Worm (Caenorhabditis elegans) whole organism, L4/young adult: ENCODE data around the gene spp-3.

Experiments
- W03F9.2 ChIP-seq: fragments of 150-350 bp; optimal IDR thresholded peaks from 2 replicates; lab custom pipeline; 2014; ENCODE audit warnings: missing biosample characterization, missing genetic modification characterization
- dao-5 ChIP-seq: sonication (generic microtip); optimal IDR thresholded peaks from 2 replicates; lab custom pipeline; 2016; ENCODE audit warnings: missing genotype, missing genetic modification characterization, moderate library complexity, missing compliant biosample characterization
- him-1 ChIP-seq: sonication (generic microtip); optimal IDR thresholded peaks from 2 replicates; lab custom pipeline; 2016; ENCODE audit warnings: missing genotype, missing genetic modification reagents, missing genetic modification characterization, missing compliant biosample characterization

Gene spp-3

DNA sequence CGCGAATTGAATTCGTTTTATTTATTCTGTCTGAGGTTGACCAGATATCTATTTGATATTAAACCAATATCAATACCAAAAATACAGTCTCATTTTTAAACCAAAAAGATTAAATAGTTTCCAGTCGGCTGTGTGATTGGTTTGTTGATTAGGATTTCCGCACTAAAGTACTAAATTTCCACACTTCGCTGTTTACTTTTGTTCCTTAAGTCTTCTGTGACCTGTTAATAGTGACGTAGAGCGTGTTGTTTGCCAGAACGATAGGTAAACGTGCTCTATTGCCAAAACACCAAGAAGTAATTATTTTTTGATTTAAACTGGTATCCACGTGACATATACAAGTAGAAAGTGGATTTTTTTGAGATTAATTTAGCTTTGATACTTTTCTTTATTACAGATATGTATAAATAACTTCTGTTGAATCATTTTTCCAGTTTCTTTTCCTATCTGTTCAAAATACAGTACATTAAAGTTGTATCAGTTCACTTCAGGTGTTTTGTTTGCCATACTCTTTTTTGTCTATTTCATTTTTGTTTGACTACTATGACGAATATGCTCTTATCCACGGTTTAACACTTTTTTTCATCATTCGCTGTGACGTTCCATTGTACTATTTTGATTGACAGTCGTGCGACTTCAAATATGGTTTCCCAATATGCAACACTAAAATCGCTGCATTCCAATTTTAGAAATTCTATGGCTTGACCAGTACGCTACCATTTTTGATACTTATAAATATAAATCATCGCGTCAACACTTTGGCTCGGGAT lies 24.1 kb downstream of the spp-3 start:
- TF ChIP-seq him-1 (tag; lab: Kevin White, UChicago), result no peak
- TF ChIP-seq W03F9.2 (tag; lab: Kevin White, UChicago), result no peak
- TF ChIP-seq dao-5 (tag; lab: Kevin White, UChicago), result no peak

DNA sequence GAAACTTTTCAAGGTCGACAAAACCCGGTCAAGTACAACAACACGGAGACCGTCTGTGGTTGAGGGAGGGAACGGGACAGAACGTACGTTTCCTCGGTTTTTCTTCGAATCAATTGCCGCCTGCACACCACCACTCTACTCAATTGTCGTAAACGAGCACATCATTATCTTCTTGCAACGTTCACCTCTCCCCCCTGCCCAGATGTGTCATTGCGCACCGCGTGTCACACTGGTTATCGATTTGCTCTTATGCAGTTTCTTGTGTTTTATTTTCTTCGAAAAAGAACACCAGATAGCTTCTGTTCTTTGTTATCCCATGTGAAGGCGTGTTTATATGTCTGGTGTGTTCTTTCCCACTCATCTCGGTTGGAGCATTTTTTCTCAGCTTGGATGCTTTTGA lies 25.6 kb downstream of the spp-3 start:
- TF ChIP-seq dao-5 (tag; lab: Kevin White, UChicago) (no peak), W03F9.2 (tag; lab: Kevin White, UChicago) (no peak), him-1 (tag; lab: Kevin White, UChicago) (no peak)

DNA sequence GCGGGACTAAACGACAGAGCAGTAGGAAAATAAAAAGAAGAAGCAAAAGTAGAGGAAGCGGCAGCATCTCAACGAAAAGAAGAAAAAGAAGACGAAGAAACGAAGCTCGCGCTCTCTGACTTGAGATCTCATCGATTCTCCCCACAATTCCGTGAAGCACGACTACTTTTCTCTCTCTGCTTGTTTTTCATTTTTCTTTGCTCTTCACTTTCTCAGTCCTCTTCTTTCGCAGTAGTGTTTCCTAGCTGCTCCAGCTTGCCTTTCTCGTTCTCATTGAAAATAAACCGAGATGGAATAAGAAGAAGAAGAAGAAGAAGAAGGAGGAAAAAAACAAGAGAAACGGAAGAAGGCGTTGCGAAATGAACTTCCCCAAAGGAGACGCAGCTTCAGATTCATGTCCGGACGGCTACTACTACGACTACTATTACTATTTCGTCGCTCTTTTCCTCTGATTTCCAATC lies 30.4 kb downstream of the spp-3 start:
- TF ChIP-seq him-1 (tag; lab: Kevin White, UChicago), result peak; percentile 86
- TF ChIP-seq W03F9.2 (tag; lab: Kevin White, UChicago), result no peak

DNA sequence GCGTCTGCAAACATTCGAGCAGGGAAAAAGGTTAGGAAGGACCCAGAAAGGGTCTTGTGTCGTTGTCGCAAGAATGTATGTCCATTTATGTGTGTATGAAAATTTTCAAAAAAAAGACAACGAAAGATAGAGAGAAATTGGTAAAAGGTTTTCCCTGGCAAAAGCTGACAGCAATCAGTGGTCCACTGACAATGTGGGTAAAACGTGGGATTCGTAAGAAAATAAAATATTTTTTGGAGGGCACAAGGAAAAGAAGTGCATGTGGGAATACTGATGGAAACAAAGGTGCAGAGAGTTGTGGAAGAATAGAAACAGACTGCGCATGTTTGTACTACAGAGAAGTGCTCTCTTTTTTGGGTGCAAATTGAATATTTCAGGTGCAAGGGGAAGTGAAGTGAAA lies 32.0 kb downstream of the spp-3 start:
- no peak for TF ChIP-seq W03F9.2 (tag; lab: Kevin White, UChicago)
- no peak for TF ChIP-seq dao-5 (tag; lab: Kevin White, UChicago)
- no peak for TF ChIP-seq him-1 (tag; lab: Kevin White, UChicago)

DNA sequence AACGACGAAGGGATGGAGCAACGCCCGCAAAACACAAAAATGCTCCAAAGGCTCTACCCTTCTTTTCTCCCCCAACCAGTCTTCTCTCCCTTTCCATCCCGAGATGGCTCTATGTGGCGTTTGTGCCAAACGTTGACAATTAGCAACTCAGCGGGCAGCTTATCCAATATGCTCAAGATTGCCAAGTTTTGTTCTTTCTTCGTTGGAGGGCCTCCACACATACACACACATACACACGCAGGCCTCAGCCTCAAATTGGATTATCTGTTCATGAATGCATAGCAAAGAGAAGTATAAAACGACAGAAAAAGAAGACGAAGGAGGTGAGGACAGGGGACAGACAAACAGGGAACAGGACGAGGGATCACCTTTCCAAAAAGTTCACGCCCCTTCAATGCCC lies 33.8 kb downstream of the spp-3 start:
- TF ChIP-seq dao-5 (tag; lab: Kevin White, UChicago), result no peak
- no peak for TF ChIP-seq him-1 (tag; lab: Kevin White, UChicago)
- TF ChIP-seq W03F9.2 (tag; lab: Kevin White, UChicago), result no peak

DNA sequence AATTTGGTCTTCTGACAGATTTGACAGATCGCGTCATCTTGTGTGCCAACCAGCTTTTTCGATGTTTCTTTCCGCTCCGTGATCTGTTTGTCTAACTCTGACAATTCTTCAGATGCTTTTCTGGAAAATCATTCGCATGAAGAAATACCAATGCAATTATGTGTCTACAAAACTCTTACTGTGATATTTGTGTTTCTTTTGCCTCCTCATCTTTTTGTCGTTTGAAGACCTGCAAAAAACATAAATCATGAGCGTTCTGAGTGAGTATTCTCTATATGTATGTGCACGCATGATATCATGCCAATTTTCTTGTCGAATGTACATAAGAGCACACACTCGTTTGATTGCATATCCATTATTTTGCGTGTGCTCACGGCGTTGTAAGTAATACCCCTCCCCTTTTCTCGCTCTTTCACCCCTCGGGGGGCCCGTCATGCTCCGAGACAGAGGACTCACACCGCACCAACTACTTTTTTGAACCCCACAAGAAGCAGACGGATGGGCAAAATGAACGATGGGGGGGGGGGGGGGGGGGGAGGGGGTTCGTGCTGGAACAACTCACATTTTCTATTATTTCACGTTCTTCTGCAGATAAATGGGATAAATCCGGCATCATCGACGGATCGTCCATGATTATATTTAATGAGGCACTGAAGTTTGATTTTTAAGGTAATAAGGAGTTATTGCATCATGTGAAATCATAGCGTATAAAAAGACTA lies 35.3 kb downstream of the spp-3 start, which contains the start of gene unc-10:
Gene unc-10, minus strand, starts transcription at position 652 of the 719 bp plus-strand sequence.
- TF ChIP-seq dao-5 (tag; lab: Kevin White, UChicago) (no peak), W03F9.2 (tag; lab: Kevin White, UChicago) (no peak), him-1 (tag; lab: Kevin White, UChicago) (no peak)

DNA sequence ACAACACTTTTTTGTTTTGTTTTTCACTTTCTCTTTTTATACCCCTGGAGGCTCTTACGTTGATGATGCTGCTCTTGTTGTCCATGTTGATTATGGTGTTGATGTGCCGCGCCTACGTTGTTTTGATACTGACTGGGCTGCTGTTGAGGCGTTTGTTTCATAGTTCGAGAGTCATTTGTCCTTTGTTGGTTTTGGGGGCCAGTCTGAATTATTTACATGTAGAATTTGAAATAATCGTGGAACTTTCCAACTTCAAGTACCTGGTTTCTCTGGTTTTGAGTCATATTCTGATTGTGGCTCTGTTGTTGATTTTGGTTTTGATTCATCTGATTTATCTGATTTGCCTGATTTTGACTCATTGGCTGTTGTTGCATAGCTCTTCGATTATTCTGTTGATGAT lies 37.1 kb downstream of the spp-3 start:
- TF ChIP-seq him-1 (tag; lab: Kevin White, UChicago), result no peak
- TF ChIP-seq dao-5 (tag; lab: Kevin White, UChicago), result no peak
- TF ChIP-seq W03F9.2 (tag; lab: Kevin White, UChicago), result no peak

DNA sequence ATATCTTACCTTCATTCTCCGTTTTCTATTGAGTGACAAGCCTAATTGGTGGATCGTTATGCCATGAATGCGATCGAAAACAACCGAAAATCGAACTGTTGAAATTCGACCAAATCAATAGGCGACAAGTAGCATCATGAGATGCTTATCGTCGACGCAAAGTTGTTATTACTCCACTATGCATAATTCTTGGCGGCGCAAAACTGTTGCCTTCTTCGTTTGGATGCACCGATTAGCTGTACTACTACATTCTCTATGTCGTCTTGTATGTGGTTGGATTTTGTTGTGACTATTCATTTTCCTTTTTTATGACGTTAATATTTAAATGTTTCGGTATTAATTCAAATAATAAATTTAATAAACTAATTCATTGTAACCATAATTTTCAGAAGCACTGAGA lies 43.2 kb downstream of the spp-3 start, which contains the start of gene F46H5.11:
Gene F46H5.11, minus strand, starts transcription at position 101 of the 400 bp plus-strand sequence.
- TF ChIP-seq him-1 (tag; lab: Kevin White, UChicago), result no peak
- no peak for TF ChIP-seq W03F9.2 (tag; lab: Kevin White, UChicago)
- no peak for TF ChIP-seq dao-5 (tag; lab: Kevin White, UChicago)

DNA sequence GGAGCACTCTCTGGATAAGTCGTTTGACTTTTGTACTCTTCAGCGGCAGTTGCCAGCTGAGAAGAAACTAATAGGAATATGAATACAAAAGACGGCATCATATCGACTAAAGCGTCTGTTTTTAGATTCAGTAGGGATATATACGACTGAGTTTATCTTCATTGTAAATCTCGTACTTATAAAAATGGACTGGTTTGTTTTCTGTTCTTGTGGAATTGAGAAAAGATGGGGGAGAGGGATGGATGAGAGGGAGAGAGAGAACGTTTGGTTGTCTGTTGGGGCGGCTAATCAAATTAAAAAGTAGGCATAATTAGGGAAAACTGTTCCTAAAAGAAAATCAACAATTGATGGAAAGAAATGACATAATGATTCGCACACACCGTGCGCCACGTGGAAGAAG lies 45.8 kb downstream of the spp-3 start, which contains the start of gene grd-7:
Gene grd-7, minus strand, starts transcription at position 101 of the 400 bp plus-strand sequence.
- no peak for TF ChIP-seq dao-5 (tag; lab: Kevin White, UChicago)
- TF ChIP-seq him-1 (tag; lab: Kevin White, UChicago), result no peak
- no peak for TF ChIP-seq W03F9.2 (tag; lab: Kevin White, UChicago)

DNA sequence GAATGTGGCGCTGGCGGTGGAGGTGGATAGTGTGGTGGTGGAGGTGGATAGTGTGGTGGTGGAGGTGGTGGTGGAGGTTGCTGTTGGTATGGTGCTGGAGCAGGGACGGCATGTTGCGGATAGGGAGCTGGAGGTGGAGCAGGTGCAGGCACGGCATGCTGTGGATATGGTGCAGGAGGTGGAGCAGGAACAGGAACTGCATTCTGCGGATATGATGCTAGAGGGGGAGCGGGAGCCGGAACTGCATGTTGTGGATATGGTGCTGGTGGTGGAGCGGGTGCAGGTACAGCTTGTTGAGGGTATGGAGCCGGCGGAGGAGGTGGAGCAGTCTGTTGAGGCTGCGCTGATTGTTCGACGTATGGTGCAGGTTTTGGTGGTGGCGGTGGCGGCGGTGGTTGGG lies 46.2 kb downstream of the spp-3 start:
- TF ChIP-seq dao-5 (tag; lab: Kevin White, UChicago) (no peak), him-1 (tag; lab: Kevin White, UChicago) (no peak), W03F9.2 (tag; lab: Kevin White, UChicago) (no peak)

DNA sequence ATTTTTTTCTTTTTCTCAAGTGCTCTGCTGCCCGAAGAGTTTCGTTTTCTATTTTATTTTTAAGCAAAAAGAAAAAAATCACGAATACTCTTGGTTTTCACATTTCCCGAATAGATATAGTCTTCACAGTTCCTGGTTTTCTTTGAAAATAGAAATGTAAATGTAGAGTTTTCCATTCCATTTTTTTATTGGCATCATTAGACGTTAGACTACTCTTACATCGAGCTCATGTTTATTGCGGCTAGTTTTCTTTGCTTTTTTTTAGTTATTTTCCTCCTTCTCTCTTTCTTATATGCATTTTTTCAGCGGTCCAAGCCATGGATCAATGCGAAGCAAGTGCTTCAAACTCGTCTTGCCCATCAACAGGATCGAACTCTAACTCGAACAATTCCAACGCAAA lies 49.8 kb downstream of the spp-3 start, which contains the start of gene F46H5.2:
Gene F46H5.2, plus strand, starts transcription at position 301 of the 400 bp plus-strand sequence.
- TF ChIP-seq him-1 (tag; lab: Kevin White, UChicago) (no peak), W03F9.2 (tag; lab: Kevin White, UChicago) (no peak), dao-5 (tag; lab: Kevin White, UChicago) (no peak)
